Worm (Caenorhabditis elegans): ENCODE results near the gene F55G11.6.
A peak's percentile ranks its signal among the peaks of the same experiment; 100 is the strongest.

F55G11.6 gene

DNA sequence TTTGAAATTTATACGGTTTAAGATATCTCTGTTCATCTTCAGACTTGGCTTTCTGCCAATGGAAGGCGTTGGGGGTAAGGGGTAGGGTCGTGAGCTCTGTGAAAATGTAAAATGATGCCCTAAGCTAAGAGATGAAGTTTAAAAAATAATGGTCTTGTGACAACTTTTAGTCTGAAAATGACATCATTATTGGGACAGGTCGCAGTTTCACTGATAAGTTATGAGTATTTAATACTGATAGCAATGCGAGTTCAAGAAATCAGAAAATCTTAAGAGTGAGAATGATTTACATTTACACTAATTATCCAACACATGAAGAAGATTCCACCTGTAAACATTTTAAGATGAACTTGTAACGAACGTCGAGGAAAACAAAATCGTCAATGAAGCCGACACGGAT, 6.8 kb downstream of the F55G11.6 start:
- TF ChIP-seq lsy-2 (tag; optimal IDR thresholded peaks at IDR 0.05) = no peak
- TF ChIP-seq fos-1 (tag; optimal IDR thresholded peaks at IDR 0.05) = peak; percentile 56
- no peak for TF ChIP-seq mdl-1 (tag; optimal IDR thresholded peaks at IDR 0.05)
- TF ChIP-seq sma-9 (GFP tag; optimal IDR thresholded peaks at IDR 0.05) = peak; percentile 33
- no peak for TF ChIP-seq sma-9 (tag; optimal IDR thresholded peaks at IDR 0.05)
- TF ChIP-seq lin-39 (tag; optimal IDR thresholded peaks at IDR 0.05) = no peak
- no peak for TF ChIP-seq nhr-12 (tag; optimal IDR thresholded peaks at IDR 0.05)
- TF ChIP-seq nhr-129 (tag; optimal IDR thresholded peaks at IDR 0.05) = no peak
- TF ChIP-seq sma-3 (GFP tag; optimal IDR thresholded peaks at IDR 0.05) = no peak
- TF ChIP-seq aly-2 (tag; optimal IDR thresholded peaks at IDR 0.05) = no peak
- TF ChIP-seq unc-62 (GFP tag; optimal IDR thresholded peaks at IDR 0.05) = no peak

DNA sequence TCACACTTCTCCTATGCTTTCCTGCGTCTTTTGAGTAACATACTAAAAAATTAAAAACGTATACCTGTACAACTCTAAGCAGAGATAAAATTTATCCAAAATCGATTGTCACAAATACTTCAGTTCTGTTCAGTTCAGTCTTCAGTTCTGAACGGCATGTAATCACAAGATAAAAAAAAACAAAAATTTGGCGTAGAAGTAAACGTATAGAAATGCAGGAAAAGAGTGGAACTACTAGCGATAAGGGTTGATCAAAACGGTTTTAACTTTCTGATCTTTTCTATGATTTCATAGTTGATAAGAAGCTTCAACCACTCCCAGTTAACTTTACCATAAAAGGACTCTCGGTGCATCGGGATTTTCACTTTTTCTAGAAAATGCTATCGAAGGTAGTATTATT, 7.2 kb downstream of the F55G11.6 start, which contains the start of gene dod-22:
Gene dod-22 (plus strand): TSS at position 301 of the 400 bp plus-strand sequence.
- TF ChIP-seq gmeb-1 (tag; optimal IDR thresholded peaks at IDR 0.05) (no peak), mdl-1 (tag; optimal IDR thresholded peaks at IDR 0.05) (no peak), nhr-12 (tag; optimal IDR thresholded peaks at IDR 0.05) (no peak), nhr-11 (tag; optimal IDR thresholded peaks at IDR 0.05) (no peak), ztf-4 (tag; optimal IDR thresholded peaks at IDR 0.05) (no peak), fos-1 (tag; optimal IDR thresholded peaks at IDR 0.05) (peak; percentile 21)

DNA sequence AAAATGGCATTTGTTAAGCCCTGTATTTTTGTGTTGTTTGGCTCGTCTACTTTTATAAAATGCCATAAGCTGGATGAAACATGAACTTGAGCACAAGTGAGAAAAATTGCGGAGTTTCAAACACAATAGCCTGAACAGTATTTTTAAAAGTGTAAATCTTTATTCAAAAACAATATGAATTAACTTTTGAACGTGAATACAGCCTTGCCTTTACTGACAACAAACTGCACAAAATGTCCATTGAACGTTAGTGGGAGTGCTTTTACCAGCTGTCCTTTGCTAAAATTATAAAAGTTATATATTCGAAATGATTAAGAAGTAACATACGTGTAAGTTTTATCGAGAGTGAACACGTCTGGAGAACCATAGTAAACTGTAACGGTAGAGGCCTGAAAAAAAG, 9.5 kb downstream of the F55G11.6 start:
- TF ChIP-seq nhr-10 (tag; optimal IDR thresholded peaks at IDR 0.05) (no peak), peb-1 (tag; optimal IDR thresholded peaks at IDR 0.05) (no peak), nhr-25 (tag; optimal IDR thresholded peaks at IDR 0.05) (no peak), ztf-1 (GFP tag; conservative IDR thresholded peaks at IDR 0.05) (no peak), nhr-11 (tag; optimal IDR thresholded peaks at IDR 0.05) (no peak), Y55F3AM.14 (GFP tag; optimal IDR thresholded peaks at IDR 0.05) (no peak), mbf-1 (tag; optimal IDR thresholded peaks at IDR 0.05) (no peak), mab-5 (tag; optimal IDR thresholded peaks at IDR 0.05) (no peak)

DNA sequence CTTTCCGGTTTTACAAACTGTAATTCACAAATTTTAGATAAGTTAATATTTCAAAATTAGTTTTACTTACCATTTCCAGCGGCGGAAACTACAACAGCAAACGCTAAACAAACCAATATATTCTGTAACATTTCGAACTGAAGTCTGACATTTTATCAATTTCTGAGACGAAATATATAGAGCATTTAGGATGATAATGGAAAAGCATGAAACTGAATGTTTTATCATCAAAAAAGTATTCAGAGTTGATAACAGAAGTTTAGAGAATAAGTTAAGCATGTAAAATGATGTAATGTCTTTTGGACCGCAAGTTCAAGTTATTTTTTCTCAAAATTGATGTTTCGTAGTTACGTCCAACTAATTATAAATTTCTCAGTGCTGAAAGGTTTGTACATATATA, 11.3 kb downstream of the F55G11.6 start, which contains the start of gene F55G11.2:
Gene F55G11.2 (minus strand): TSS at position 149 of the 400 bp plus-strand sequence.
- TF ChIP-seq ama-1 (optimal IDR thresholded peaks at IDR 0.05) = no peak
- TF ChIP-seq skn-1 (tag; optimal IDR thresholded peaks at IDR 0.05) = peak; percentile 21
- TF ChIP-seq fos-1 (tag; optimal IDR thresholded peaks at IDR 0.05) = peak; percentile 82

DNA sequence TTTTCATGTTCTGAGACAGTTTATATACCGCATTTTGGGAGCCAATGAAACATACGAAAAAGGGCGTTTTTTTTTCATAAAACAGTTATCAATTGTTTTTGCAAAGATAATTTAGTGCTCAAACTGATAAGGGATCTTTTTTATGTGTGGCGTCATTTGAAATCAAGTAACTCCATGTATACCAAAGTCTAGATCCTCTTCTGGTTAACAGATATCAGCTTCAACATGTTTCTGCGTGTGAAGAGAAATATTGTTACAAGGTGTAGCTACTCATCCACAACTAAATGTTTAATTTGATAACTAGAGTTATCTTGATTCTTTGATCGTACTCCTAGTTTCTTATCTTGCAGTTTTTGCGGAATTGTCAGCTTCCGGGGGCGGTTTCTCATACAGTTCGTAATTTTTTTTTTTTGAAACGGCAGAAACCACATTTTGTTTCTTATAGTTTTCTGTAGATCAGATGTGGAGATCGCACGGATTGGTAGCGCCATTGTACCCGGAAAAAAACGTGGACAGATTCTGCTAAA, 14.2 kb downstream of the F55G11.6 start:
- TF ChIP-seq fos-1 (tag; optimal IDR thresholded peaks at IDR 0.05) (peak; percentile 41), egl-27 (tag; optimal IDR thresholded peaks at IDR 0.05) (no peak)

DNA sequence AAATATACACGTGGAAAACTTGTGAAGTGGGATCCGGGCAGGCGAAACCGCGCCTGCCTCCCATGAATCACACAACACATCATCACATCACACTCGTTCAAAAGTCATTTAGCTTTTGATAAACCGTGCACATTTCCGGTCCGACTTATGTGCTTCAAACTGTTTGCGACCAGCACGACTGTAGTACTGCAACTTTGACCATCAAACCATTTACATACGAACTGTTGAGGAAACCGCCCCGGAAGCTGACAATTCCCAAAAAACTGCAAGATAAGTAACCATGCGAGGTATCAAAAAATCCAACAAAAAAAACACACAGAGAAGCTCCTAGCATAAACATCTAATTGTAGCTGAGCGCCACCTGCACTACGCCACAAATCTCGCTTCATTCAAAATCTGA, 14.9 kb downstream of the F55G11.6 start:
- TF ChIP-seq R02D3.7 (tag; optimal IDR thresholded peaks at IDR 0.05) = no peak
- TF ChIP-seq nhr-237 (tag; optimal IDR thresholded peaks at IDR 0.05) = no peak
- no peak for TF ChIP-seq skn-1 (tag; optimal IDR thresholded peaks at IDR 0.05)
- no peak for TF ChIP-seq mdl-1 (tag; optimal IDR thresholded peaks at IDR 0.05)
- no peak for TF ChIP-seq sma-9 (GFP tag; optimal IDR thresholded peaks at IDR 0.05)
- no peak for TF ChIP-seq sma-9 (tag; optimal IDR thresholded peaks at IDR 0.05)
- TF ChIP-seq alr-1 (tag; optimal IDR thresholded peaks at IDR 0.05) = no peak
- no peak for TF ChIP-seq nhr-12 (tag; optimal IDR thresholded peaks at IDR 0.05)
- TF ChIP-seq lsy-2 (tag; optimal IDR thresholded peaks at IDR 0.05) = no peak
- TF ChIP-seq ceh-82 (tag; optimal IDR thresholded peaks at IDR 0.05) = no peak
- no peak for TF ChIP-seq ama-1 (optimal IDR thresholded peaks at IDR 0.05)
- no peak for TF ChIP-seq lin-39 (tag; optimal IDR thresholded peaks at IDR 0.05)
- TF ChIP-seq snpc-4 (tag; optimal IDR thresholded peaks at IDR 0.05) = no peak
- no peak for TF ChIP-seq sem-4 (tag; optimal IDR thresholded peaks at IDR 0.05)
- TF ChIP-seq ztf-4 (tag; optimal IDR thresholded peaks at IDR 0.05) = no peak

DNA sequence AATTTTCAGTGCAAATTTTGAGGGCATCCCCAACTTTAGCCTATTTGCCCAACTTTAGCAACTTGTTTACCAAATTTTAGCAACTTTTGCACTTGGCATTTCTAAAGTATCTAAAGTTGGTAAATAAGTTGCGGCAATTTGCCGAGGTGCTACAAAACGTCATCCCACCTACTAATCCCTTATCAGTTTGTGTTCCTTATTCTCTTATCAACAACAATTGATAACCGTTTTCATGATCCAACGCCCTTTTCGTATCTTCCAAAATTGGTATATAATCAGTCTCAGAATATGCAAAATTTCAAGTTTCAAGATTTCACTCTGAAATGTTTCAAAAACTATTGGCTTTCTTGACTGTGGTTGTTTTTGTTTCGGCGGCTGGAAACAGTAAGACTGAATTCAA, 15.5 kb downstream of the F55G11.6 start, which contains the start of gene F55G11.4:
Gene F55G11.4 (plus strand): TSS at position 289 of the 400 bp plus-strand sequence.
- no peak for TF ChIP-seq ceh-16 (tag; optimal IDR thresholded peaks at IDR 0.05)
- TF ChIP-seq sma-9 (GFP tag; optimal IDR thresholded peaks at IDR 0.05) = peak; percentile 10
- TF ChIP-seq sma-9 (tag; optimal IDR thresholded peaks at IDR 0.05) = no peak
- TF ChIP-seq lsy-2 (tag; optimal IDR thresholded peaks at IDR 0.05) = no peak
- TF ChIP-seq lin-11 (tag; optimal IDR thresholded peaks at IDR 0.05) = no peak
- TF ChIP-seq fos-1 (tag; optimal IDR thresholded peaks at IDR 0.05) = peak; percentile 43
- no peak for TF ChIP-seq ztf-1 (GFP tag; conservative IDR thresholded peaks at IDR 0.05)
- TF ChIP-seq mab-5 (tag; optimal IDR thresholded peaks at IDR 0.05) = no peak
- TF ChIP-seq mbf-1 (tag; optimal IDR thresholded peaks at IDR 0.05) = no peak
- TF ChIP-seq sma-3 (GFP tag; optimal IDR thresholded peaks at IDR 0.05) = no peak
- TF ChIP-seq sem-4 (tag; optimal IDR thresholded peaks at IDR 0.05) = no peak
- TF ChIP-seq unc-55 (GFP tag; optimal IDR thresholded peaks at IDR 0.05) = no peak
- TF ChIP-seq blmp-1 (tag; optimal IDR thresholded peaks at IDR 0.05; ENCODE audit: insufficient read depth) = no peak
- TF ChIP-seq nhr-25 (tag; optimal IDR thresholded peaks at IDR 0.05) = no peak
- TF ChIP-seq R02D3.7 (tag; optimal IDR thresholded peaks at IDR 0.05) = no peak
- TF ChIP-seq dmd-4 (tag; optimal IDR thresholded peaks at IDR 0.05) = no peak
- no peak for TF ChIP-seq nhr-10 (tag; optimal IDR thresholded peaks at IDR 0.05)
- TF ChIP-seq nhr-11 (tag; optimal IDR thresholded peaks at IDR 0.05) = no peak

Measured in whole organism, L2 larva.